Worm (Caenorhabditis elegans): Measurements from ENCODE around the gene saeg-1.
"Not testable (repeated sequence)": the region's sequence is repeated elsewhere in the genome, so short reads cannot be mapped to it uniquely, and the experiment has no call there.

DNA sequence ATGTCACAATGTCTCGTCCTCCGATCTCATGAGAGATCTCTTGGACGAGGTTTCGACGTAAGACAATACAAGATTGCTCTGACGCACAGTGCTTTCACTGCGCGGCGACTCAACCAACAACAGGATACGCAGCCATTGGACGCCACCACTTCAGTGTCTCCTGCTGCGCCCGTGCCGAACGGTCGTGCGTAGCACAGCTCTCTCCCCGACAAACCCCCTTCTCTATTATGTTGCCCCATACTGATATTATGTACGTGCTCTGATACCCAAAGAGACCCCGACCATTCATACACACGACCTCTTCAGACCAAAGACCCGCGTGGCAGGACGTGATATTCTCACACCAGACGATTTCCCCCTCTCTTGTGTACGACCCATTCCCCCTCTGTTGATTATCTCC, 841 bp upstream of the saeg-1 start:
- TF ChIP-seq ama-1 (optimal IDR thresholded peaks at IDR 0.05); tra-4 (tag; optimal IDR thresholded peaks at IDR 0.05); pes-1 (GFP tag; IDR thresholded peaks at IDR 0.05); F13C5.2 (tag; optimal IDR thresholded peaks at IDR 0.05): not testable (repeated sequence)
